Worm (Caenorhabditis elegans) whole organism, L1 larva: ENCODE results near the gene pgm-3.

Experiments
- C16A3.4 ChIP-seq: fragments of 150-350 bp; optimal IDR thresholded peaks from 2 replicates; lab custom pipeline; 2014; ENCODE audit warnings: missing biosample characterization, missing genetic modification characterization
- C34B4.2 ChIP-seq: sonication (generic microtip); optimal IDR thresholded peaks from 2 replicates; lab custom pipeline; 2017; ENCODE audit warnings: mild to moderate bottlenecking, missing genetic modification characterization, missing compliant biosample characterization
- F16B12.6 ChIP-seq: fragments of 150-350 bp; optimal IDR thresholded peaks from 2 replicates; lab custom pipeline; 2014; ENCODE audit warnings: missing biosample characterization, missing genetic modification characterization
- Y116A8C.19 ChIP-seq: sonication (generic microtip); optimal IDR thresholded peaks from 2 replicates; lab custom pipeline; 2016; ENCODE audit warnings: missing compliant biosample characterization, missing genetic modification characterization, borderline replicate concordance
- blmp-1 ChIP-seq: fragments of 150-350 bp; optimal IDR thresholded peaks from 2 replicates; lab custom pipeline; 2014; ENCODE audit warnings: missing biosample characterization, missing genetic modification characterization
- ceh-8 ChIP-seq: fragments of 200-800 bp; sonication (Bioruptor generic); optimal IDR thresholded peaks from 2 replicates; lab custom pipeline; 2018; ENCODE audit warnings: mild to moderate bottlenecking, missing genetic modification characterization, moderate library complexity, missing compliant biosample characterization
- ceh-90 ChIP-seq: sonication (generic microtip); optimal IDR thresholded peaks from 2 replicates; lab custom pipeline; 2016; ENCODE audit warnings: missing genetic modification characterization, missing compliant biosample characterization
- ces-1 ChIP-seq: fragments of 150-350 bp; optimal IDR thresholded peaks from 2 replicates; lab custom pipeline; 2014; ENCODE audit warnings: missing biosample characterization, missing genetic modification reagents, missing genetic modification characterization
- dpl-1 ChIP-seq, 3 experiments: fragments of 150-350 bp in 2 of 3; sonication (generic microtip) in 1 of 3; optimal IDR thresholded peaks; 2 replicates each; lab custom pipeline; 2014 to 2017; ENCODE audit warnings: missing biosample characterization in 3 of 3, missing genetic modification characterization in 3 of 3, missing genetic modification reagents in 3 of 3
- efl-1 ChIP-seq, 4 experiments: fragments of 150-350 bp; optimal IDR thresholded peaks in 3 of 4; peaks in 1 of 4; 1 replicate in 1 of 4; 2 replicates in 3 of 4; lab custom pipeline; 2014; ENCODE audit warnings: missing biosample characterization in 2 of 4, missing genetic modification characterization in 2 of 4, missing genetic modification reagents in 2 of 4
- egl-27 ChIP-seq, 2 experiments: fragments of 150-350 bp in 1 of 2; sonication (generic microtip); optimal IDR thresholded peaks; 3 replicates each; lab custom pipeline; 2017 to 2018; ENCODE audit warnings: missing biosample characterization in 2 of 2, missing genetic modification characterization in 2 of 2, missing genetic modification reagents in 2 of 2
- elt-2 ChIP-seq: sonication (generic microtip); optimal IDR thresholded peaks from 2 replicates; lab custom pipeline; 2016; ENCODE audit warnings: missing genetic modification characterization, mild to moderate bottlenecking, inconsistent platforms, missing compliant biosample characterization, missing genetic modification reagents
- fkh-10 ChIP-seq: sonication (generic microtip); optimal IDR thresholded peaks from 2 replicates; lab custom pipeline; 2017; ENCODE audit warnings: missing biosample characterization, missing genetic modification reagents, missing genetic modification characterization
- fkh-4 ChIP-seq: sonication (generic microtip); optimal IDR thresholded peaks from 2 replicates; lab custom pipeline; 2016; ENCODE audit warnings: missing compliant biosample characterization, missing genetic modification characterization, borderline replicate concordance
- fos-1 ChIP-seq: fragments of 150-350 bp; optimal IDR thresholded peaks from 2 replicates; lab custom pipeline; 2014; ENCODE audit warnings: missing biosample characterization, missing genetic modification characterization
- grh-1 ChIP-seq: fragments of 200-800 bp; sonication (Bioruptor generic); IDR thresholded peaks from 2 replicates; pipeline ENCODE4 v1.3.6; 2022; ENCODE audit warnings: missing genetic modification reagents, missing genetic modification characterization, missing compliant biosample characterization
- hlh-17 ChIP-seq: fragments of 200-800 bp; sonication (Bioruptor generic); optimal IDR thresholded peaks from 2 replicates; lab custom pipeline; 2018; ENCODE audit warnings: missing genetic modification characterization, mild to moderate bottlenecking, missing compliant biosample characterization, moderate library complexity, borderline replicate concordance
- hlh-4 ChIP-seq: sonication (generic microtip); optimal IDR thresholded peaks from 2 replicates; lab custom pipeline; 2016; ENCODE audit warnings: mild to moderate bottlenecking, missing genetic modification characterization, missing compliant biosample characterization
- hpl-2 ChIP-seq: fragments of 150-350 bp; optimal IDR thresholded peaks from 2 replicates; lab custom pipeline; 2014; ENCODE audit warnings: missing biosample characterization, missing genetic modification reagents, missing genetic modification characterization
- irx-1 ChIP-seq: sonication (generic microtip); optimal IDR thresholded peaks from 2 replicates; lab custom pipeline; 2016; ENCODE audit warnings: missing genetic modification characterization, missing compliant biosample characterization
- isw-1 ChIP-seq: fragments of 200-800 bp; sonication (Bioruptor generic); IDR thresholded peaks from 2 replicates; pipeline ENCODE4 v1.3.6; 2022; ENCODE audit warnings: missing genetic modification characterization, missing compliant biosample characterization
- lin-14 ChIP-seq: fragments of 200-800 bp; sonication (Bioruptor generic); optimal IDR thresholded peaks from 2 replicates; lab custom pipeline; 2018; ENCODE audit warnings: mild to moderate bottlenecking, missing genetic modification characterization, moderate library complexity, missing compliant biosample characterization
- lin-15B ChIP-seq: fragments of 150-350 bp; sonication (generic microtip); optimal IDR thresholded peaks from 3 replicates; lab custom pipeline; 2014; ENCODE audit warnings: missing biosample characterization, missing genetic modification characterization
- lin-35 ChIP-seq, 2 experiments: fragments of 150-350 bp; optimal IDR thresholded peaks; 2 replicates each; lab custom pipeline; 2014; ENCODE audit warnings: missing biosample characterization in 2 of 2, missing genetic modification characterization in 2 of 2, missing genetic modification reagents in 2 of 2
- lir-3 ChIP-seq: sonication (generic microtip); optimal IDR thresholded peaks from 2 replicates; lab custom pipeline; 2016; ENCODE audit warnings: mild to moderate bottlenecking, missing genetic modification characterization, moderate library complexity, missing compliant biosample characterization; ENCODE audit not compliant: poor library complexity
- lsy-2 ChIP-seq, 2 experiments: fragments of 150-350 bp; optimal IDR thresholded peaks; 2 replicates each; lab custom pipeline; 2014; ENCODE audit warnings: missing biosample characterization in 2 of 2, missing genetic modification characterization in 2 of 2
- mdl-1 ChIP-seq, 2 experiments: fragments of 150-350 bp; optimal IDR thresholded peaks; 2 replicates each; lab custom pipeline; 2014 to 2017; ENCODE audit warnings: missing biosample characterization in 2 of 2, missing genetic modification characterization in 2 of 2, inconsistent platforms in 1 of 2
- mef-2 ChIP-seq: fragments of 150-350 bp; optimal IDR thresholded peaks from 2 replicates; lab custom pipeline; 2014; ENCODE audit warnings: missing biosample characterization, missing genetic modification characterization
- nhr-11 ChIP-seq: fragments of 150-350 bp; optimal IDR thresholded peaks from 2 replicates; lab custom pipeline; 2014; ENCODE audit warnings: missing biosample characterization, missing genetic modification characterization
- nhr-19 ChIP-seq: fragments of 200-800 bp; sonication (Bioruptor generic); conservative IDR thresholded peaks from 2 replicates; pipeline ENCODE4 v1.3.6; 2022; ENCODE audit warnings: missing genetic modification characterization, missing compliant biosample characterization
- nhr-237 ChIP-seq: fragments of 150-350 bp; optimal IDR thresholded peaks from 2 replicates; lab custom pipeline; 2014; ENCODE audit warnings: missing biosample characterization, missing genetic modification characterization
- nhr-71 ChIP-seq: sonication (generic microtip); optimal IDR thresholded peaks from 2 replicates; lab custom pipeline; 2016; ENCODE audit warnings: mild to moderate bottlenecking, missing genetic modification characterization, moderate library complexity, missing compliant biosample characterization
- nhr-76 ChIP-seq: sonication (generic microtip); optimal IDR thresholded peaks from 2 replicates; lab custom pipeline; 2017; ENCODE audit warnings: missing biosample characterization, missing genetic modification characterization
- nhr-84 ChIP-seq: sonication (generic microtip); optimal IDR thresholded peaks from 2 replicates; lab custom pipeline; 2017; ENCODE audit warnings: missing biosample characterization, missing genetic modification characterization
- nhr-85 ChIP-seq: sonication (generic microtip); peaks from one replicate; lab custom pipeline; 2016; ENCODE audit warnings: missing genetic modification characterization, inconsistent platforms, missing compliant biosample characterization
- pax-3 ChIP-seq: fragments of 200-800 bp; sonication (Bioruptor generic); optimal IDR thresholded peaks from 2 replicates; lab custom pipeline; 2018; ENCODE audit warnings: mild to moderate bottlenecking, missing genetic modification characterization, moderate library complexity, missing compliant biosample characterization
- pqm-1 ChIP-seq: sonication (generic microtip); optimal IDR thresholded peaks from 3 replicates; lab custom pipeline; 2017; ENCODE audit warnings: missing biosample characterization, missing genetic modification characterization
- rnt-1 ChIP-seq: sonication (generic microtip); optimal IDR thresholded peaks from 2 replicates; lab custom pipeline; 2016; ENCODE audit warnings: mild to moderate bottlenecking, missing genetic modification characterization, moderate library complexity, missing compliant biosample characterization
- skn-1 ChIP-seq: fragments of 150-350 bp; optimal IDR thresholded peaks from 2 replicates; lab custom pipeline; 2014; ENCODE audit warnings: missing biosample characterization, missing genetic modification characterization
- snu-23 ChIP-seq: sonication (generic microtip); optimal IDR thresholded peaks from 2 replicates; lab custom pipeline; 2016; ENCODE audit warnings: missing genetic modification characterization, missing compliant biosample characterization
- sptf-1 ChIP-seq: fragments of 150-350 bp; optimal IDR thresholded peaks from 2 replicates; lab custom pipeline; 2014; ENCODE audit warnings: missing biosample characterization, missing genetic modification characterization
- swsn-7 ChIP-seq: sonication (generic microtip); optimal IDR thresholded peaks from 2 replicates; lab custom pipeline; 2016; ENCODE audit warnings: missing genetic modification characterization, missing compliant biosample characterization
- tbx-2 ChIP-seq: sonication (generic microtip); optimal IDR thresholded peaks from 2 replicates; lab custom pipeline; 2016; ENCODE audit warnings: missing genetic modification characterization, missing compliant biosample characterization
- tlp-1 ChIP-seq: fragments of 150-350 bp; optimal IDR thresholded peaks from 2 replicates; lab custom pipeline; 2014; ENCODE audit warnings: missing biosample characterization, missing genetic modification characterization
- unc-130 ChIP-seq: fragments of 150-350 bp; optimal IDR thresholded peaks from 2 replicates; lab custom pipeline; 2017; ENCODE audit warnings: missing biosample characterization, missing genetic modification characterization, inconsistent platforms
- unc-62 ChIP-seq: fragments of 150-350 bp; optimal IDR thresholded peaks from 2 replicates; lab custom pipeline; 2014; ENCODE audit warnings: missing biosample characterization, missing genetic modification reagents, missing genetic modification characterization
- vab-15 ChIP-seq: sonication (generic microtip); optimal IDR thresholded peaks from 2 replicates; lab custom pipeline; 2017; ENCODE audit warnings: missing genotype, mild to moderate bottlenecking, missing genetic modification characterization, missing compliant biosample characterization
- xbp-1 ChIP-seq: sonication (generic microtip); optimal IDR thresholded peaks from 2 replicates; lab custom pipeline; 2016; ENCODE audit warnings: missing genetic modification characterization, missing compliant biosample characterization
- zip-4 ChIP-seq: fragments of 200-800 bp; sonication (Bioruptor generic); optimal IDR thresholded peaks from 2 replicates; lab custom pipeline; 2018; ENCODE audit warnings: mild to moderate bottlenecking, missing genetic modification characterization, moderate library complexity, missing compliant biosample characterization
- ztf-11 ChIP-seq, 2 experiments: sonication (generic microtip); optimal IDR thresholded peaks; 2 replicates each; lab custom pipeline; 2016 to 2017; ENCODE audit warnings: missing genetic modification characterization in 2 of 2, missing biosample characterization in 1 of 2, missing compliant biosample characterization in 1 of 2

Gene pgm-3

DNA sequence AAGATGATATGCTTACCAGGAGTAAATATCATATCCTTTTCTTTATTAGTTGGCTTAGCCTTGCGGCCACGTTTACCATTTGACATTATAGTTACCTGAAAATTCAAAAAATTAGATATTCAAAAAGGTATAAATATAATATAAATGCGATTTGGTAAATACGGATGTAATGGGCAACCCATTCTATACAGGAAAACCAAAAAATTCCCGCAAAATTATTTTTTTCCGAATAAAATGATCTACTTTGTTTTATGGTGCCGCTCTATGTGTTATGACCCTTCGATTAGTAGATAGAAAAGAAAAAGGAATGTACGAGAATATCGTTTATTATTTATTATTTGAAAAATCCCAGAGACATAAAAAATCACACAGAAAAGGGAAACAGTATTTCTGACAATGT, 29.2 kb downstream of the pgm-3 start, which contains the start of gene elli-1:
Gene elli-1, minus strand, starts transcription at position 101 of the 400 bp plus-strand sequence.
- no peak for TF ChIP-seq efl-1 (optimal IDR thresholded peaks at IDR 0.05; lab: Kevin White, UChicago)
- peak in 1 of 2 experiments; percentile 28 for TF ChIP-seq efl-1 (GFP tag; optimal IDR thresholded peaks at IDR 0.05 in 1 of 2; lab: Kevin White, UChicago)
- TF ChIP-seq ceh-8 (GFP tag; lab: Kevin White, UChicago), result no peak
- TF ChIP-seq, all 84 proteins: peak for 1

DNA sequence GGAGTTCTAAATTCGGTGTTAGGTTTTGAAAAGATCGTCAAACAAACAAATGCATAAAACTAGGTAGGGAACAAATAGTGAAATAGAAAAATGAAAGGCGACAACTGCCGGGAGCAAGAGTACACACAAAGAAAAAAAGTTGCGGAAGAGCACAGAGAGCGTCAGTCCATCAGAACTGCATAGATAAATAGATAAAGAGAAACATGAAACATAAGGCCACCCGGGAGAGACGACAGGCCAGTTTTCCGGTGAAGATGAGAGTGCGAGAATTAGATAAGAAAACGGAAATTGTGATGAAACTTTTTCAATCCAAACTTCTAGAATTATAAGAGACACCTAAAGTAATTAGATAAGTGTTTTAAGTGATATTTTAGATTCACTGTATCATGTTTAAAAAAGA, 32.2 kb downstream of the pgm-3 start:
- TF ChIP-seq nhr-84 (tag; lab: Kevin White, UChicago) (no peak), hpl-2 (GFP tag; lab: Kevin White, UChicago) (no peak), swsn-7 (tag; lab: Kevin White, UChicago) (peak; percentile 5), tlp-1 (tag; lab: Kevin White, UChicago) (no peak), tbx-2 (tag; lab: Kevin White, UChicago) (no peak), F16B12.6 (tag; lab: Kevin White, UChicago) (no peak), egl-27 (tag; optimal IDR thresholded peaks at IDR 0.05; lab: Kevin White, UChicago) (no peak), mef-2 (tag; lab: Kevin White, UChicago) (no peak), C16A3.4 (peak; percentile 1), lin-35 (GFP tag; optimal IDR thresholded peaks at IDR 0.05; lab: Kevin White, UChicago) (peak in 1 of 2 experiments; percentile 22), fkh-4 (tag; lab: Kevin White, UChicago) (no peak), nhr-19 (no peak), hlh-17 (no peak), sptf-1 (tag; lab: Kevin White, UChicago) (no peak), rnt-1 (tag; lab: Kevin White, UChicago) (peak; percentile 33), lir-3 (no peak), grh-1 (no peak), zip-4 (GFP tag; lab: Kevin White, UChicago) (no peak), ces-1 (no peak), irx-1 (tag; lab: Kevin White, UChicago) (no peak), nhr-85 (tag; lab: Kevin White, UChicago) (no peak), ceh-8 (GFP tag; lab: Kevin White, UChicago) (no peak), pax-3 (tag; lab: Kevin White, UChicago) (no peak), unc-62 (GFP tag; lab: Kevin White, UChicago) (no peak), fos-1 (tag; lab: Kevin White, UChicago) (no peak), lin-14 (GFP tag; lab: Kevin White, UChicago) (peak; percentile 78), efl-1 (optimal IDR thresholded peaks at IDR 0.05; lab: Kevin White, UChicago) (peak in 1 of 2 experiments; percentile 12), efl-1 (GFP tag; optimal IDR thresholded peaks at IDR 0.05 in 1 of 2; lab: Kevin White, UChicago) (no peak), lin-15B (tag; lab: Kevin White, UChicago) (no peak), skn-1 (no peak), unc-130 (tag; lab: Kevin White, UChicago) (peak; percentile 31), ceh-90 (no peak), elt-2 (tag; lab: Kevin White, UChicago) (peak; percentile 69), nhr-71 (tag; lab: Kevin White, UChicago) (peak; percentile 51), pqm-1 (tag; lab: Kevin White, UChicago) (peak; percentile 82), isw-1 (GFP tag; lab: Robert Waterston, UW) (no peak), blmp-1 (tag; lab: Kevin White, UChicago) (no peak), hlh-4 (no peak), fkh-10 (GFP tag; lab: Kevin White, UChicago) (no peak), nhr-11 (tag; lab: Kevin White, UChicago) (no peak), nhr-76 (tag; lab: Kevin White, UChicago) (no peak), ztf-11 (tag; optimal IDR thresholded peaks at IDR 0.05; lab: Kevin White, UChicago) (no peak), dpl-1 (GFP tag; optimal IDR thresholded peaks at IDR 0.05; lab: Kevin White, UChicago) (no peak), lsy-2 (tag; optimal IDR thresholded peaks at IDR 0.05; lab: Kevin White, UChicago) (peak in 1 of 2 experiments; percentile 38), xbp-1 (tag; lab: Kevin White, UChicago) (no peak), vab-15 (no peak), snu-23 (GFP tag; lab: Kevin White, UChicago) (peak; percentile 25), mdl-1 (tag; optimal IDR thresholded peaks at IDR 0.05; lab: Kevin White, UChicago) (no peak), Y116A8C.19 (no peak), nhr-237 (tag; lab: Kevin White, UChicago) (no peak), C34B4.2 (no peak)
